Fruit fly (Drosophila melanogaster): Measurements from ENCODE around the gene CG16965.

Gene CG16965

dm6 chr2L:12010100-12010876 lies 28.9 kb downstream of the CG16965 start:
- peak; percentile 12 for TF ChIP-seq psq (GFP tag; optimal IDR thresholded peaks at IDR 0.05)
- no peak for TF ChIP-seq dmrt93B (GFP tag; optimal IDR thresholded peaks at IDR 0.05)
- no peak for TF ChIP-seq lola (GFP tag; optimal IDR thresholded peaks at IDR 0.05)
- TF ChIP-seq dl (GFP tag; optimal IDR thresholded peaks at IDR 0.05; ENCODE audit: insufficient read depth in 1 of 2, partially characterized antibody in 2 of 2): peak; percentile 61 to 69
- peak; percentile 45 for TF ChIP-seq Sp1 (GFP tag; optimal IDR thresholded peaks at IDR 0.05)
- no peak for TF ChIP-seq Abd-B (GFP tag; optimal IDR thresholded peaks at IDR 0.05)
- TF ChIP-seq usp (GFP tag; optimal IDR thresholded peaks at IDR 0.05): no peak
- peak; percentile 51 for TF ChIP-seq Jra (GFP tag; optimal IDR thresholded peaks at IDR 0.05)
- no peak for TF ChIP-seq Hr78 (GFP tag; optimal IDR thresholded peaks at IDR 0.05)
- peak; percentile 4 for TF ChIP-seq Mio (GFP tag; optimal IDR thresholded peaks at IDR 0.05)
- TF ChIP-seq h (GFP tag; optimal IDR thresholded peaks at IDR 0.05): peak; percentile 70
- peak; percentile 13 for TF ChIP-seq HLH106 (tag; optimal IDR thresholded peaks at IDR 0.05)
- TF ChIP-seq Hnf4 (GFP tag; optimal IDR thresholded peaks at IDR 0.05): peak; percentile 49
- TF ChIP-seq jim (GFP tag; optimal IDR thresholded peaks at IDR 0.05): no peak
- no peak for TF ChIP-seq OdsH (GFP tag; optimal IDR thresholded peaks at IDR 0.05)
- TF ChIP-seq fru (GFP tag; optimal IDR thresholded peaks at IDR 0.05): peak; percentile 17
- TF ChIP-seq br (GFP tag; optimal IDR thresholded peaks at IDR 0.05): peak; percentile 39
- no peak for TF ChIP-seq Rel (GFP tag; optimal IDR thresholded peaks at IDR 0.05)
- TF ChIP-seq Rel (tag; optimal IDR thresholded peaks at IDR 0.05): peak; percentile 81
- peak; percentile 57 for TF ChIP-seq Hr83 (GFP tag; optimal IDR thresholded peaks at IDR 0.05; ENCODE audit: poor library complexity, severe bottlenecking)
- TF ChIP-seq woc (GFP tag; optimal IDR thresholded peaks at IDR 0.05): no peak
- peak in 1 of 2 experiments; percentile 22 for TF ChIP-seq foxo (GFP tag; optimal IDR thresholded peaks at IDR 0.05)
- TF ChIP-seq Vsx2 (GFP tag; optimal IDR thresholded peaks at IDR 0.05; ENCODE audit: partially characterized antibody): no peak

DNA sequence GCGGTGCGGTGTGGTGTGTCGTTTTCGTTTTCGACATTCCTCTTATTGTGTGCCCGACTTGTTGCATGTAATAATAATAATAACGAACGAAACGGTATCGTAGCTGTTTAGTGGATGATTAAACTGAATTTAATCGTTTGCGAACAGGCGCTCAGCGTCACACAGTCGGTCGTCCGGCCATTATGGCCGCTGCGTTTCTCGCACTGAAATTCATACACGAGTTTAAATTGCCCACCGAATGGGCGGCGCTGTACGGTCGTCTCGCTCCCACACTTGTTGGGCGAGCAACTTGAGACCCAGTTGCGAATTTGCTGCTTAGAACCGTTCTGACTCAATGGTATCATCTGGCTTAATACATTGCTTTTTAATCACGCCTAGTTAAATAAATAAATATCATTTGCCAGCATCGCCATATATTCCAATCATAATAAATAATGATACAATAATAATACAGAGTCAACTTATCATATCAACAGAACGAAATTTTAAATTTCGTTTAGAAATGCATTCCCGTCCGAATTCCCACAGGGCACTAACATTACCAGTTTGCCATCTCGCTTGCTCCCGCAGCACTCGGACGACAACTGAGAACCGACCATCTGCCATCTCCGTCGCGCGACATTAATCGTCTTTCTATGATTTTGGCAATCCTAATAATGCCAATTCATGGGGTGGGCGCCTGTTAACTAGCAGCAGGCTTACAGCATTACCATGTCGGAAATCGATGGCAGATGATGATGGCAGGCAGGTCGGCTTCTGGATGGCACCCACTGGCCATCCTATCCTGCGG lies 29.7 kb downstream of the CG16965 start:
- TF ChIP-seq Hnf4 (GFP tag; optimal IDR thresholded peaks at IDR 0.05) (peak; percentile 75), tai (GFP tag; optimal IDR thresholded peaks at IDR 0.05) (no peak), Jra (GFP tag; optimal IDR thresholded peaks at IDR 0.05) (peak; percentile 77), CG32264 (GFP tag; optimal IDR thresholded peaks at IDR 0.05) (peak; percentile 56), foxo (GFP tag; optimal IDR thresholded peaks at IDR 0.05) (peak in 1 of 2 experiments; percentile 92), GATAd (GFP tag; optimal IDR thresholded peaks at IDR 0.05) (no peak), dmrt93B (GFP tag; optimal IDR thresholded peaks at IDR 0.05) (peak; percentile 91), sv (GFP tag; optimal IDR thresholded peaks at IDR 0.05) (peak; percentile 84), br (GFP tag; optimal IDR thresholded peaks at IDR 0.05) (peak; percentile 92), Mio (GFP tag; optimal IDR thresholded peaks at IDR 0.05) (peak; percentile 32), brk (GFP tag; optimal IDR thresholded peaks at IDR 0.05) (no peak), jim (GFP tag; optimal IDR thresholded peaks at IDR 0.05) (no peak), OdsH (GFP tag; optimal IDR thresholded peaks at IDR 0.05) (peak; percentile 91), Rel (GFP tag; optimal IDR thresholded peaks at IDR 0.05) (no peak), Rel (tag; optimal IDR thresholded peaks at IDR 0.05) (peak; percentile 69), fru (GFP tag; optimal IDR thresholded peaks at IDR 0.05) (peak; percentile 91), woc (GFP tag; optimal IDR thresholded peaks at IDR 0.05) (peak; percentile 91), Hr78 (GFP tag; optimal IDR thresholded peaks at IDR 0.05) (no peak), CG9705 (GFP tag; optimal IDR thresholded peaks at IDR 0.05) (peak; percentile 95), psq (GFP tag; optimal IDR thresholded peaks at IDR 0.05) (peak; percentile 76), dsf (GFP tag; optimal IDR thresholded peaks at IDR 0.05; ENCODE audit: borderline replicate concordance) (peak; percentile 4), Abd-B (GFP tag; optimal IDR thresholded peaks at IDR 0.05) (no peak), HLH106 (tag; optimal IDR thresholded peaks at IDR 0.05) (peak; percentile 97), rgr (GFP tag; optimal IDR thresholded peaks at IDR 0.05) (peak; percentile 86), ey (GFP tag; optimal IDR thresholded peaks at IDR 0.05) (peak; percentile 92), Sp1 (GFP tag; optimal IDR thresholded peaks at IDR 0.05) (peak; percentile 96), sage (GFP tag; optimal IDR thresholded peaks at IDR 0.05) (peak; percentile 84), h (GFP tag; optimal IDR thresholded peaks at IDR 0.05) (peak; percentile 92), Dif (GFP tag; optimal IDR thresholded peaks at IDR 0.05; ENCODE audit: partially characterized antibody) (no peak), Hr83 (GFP tag; optimal IDR thresholded peaks at IDR 0.05; ENCODE audit: poor library complexity, severe bottlenecking) (peak; percentile 2), dl (GFP tag; optimal IDR thresholded peaks at IDR 0.05; ENCODE audit: insufficient read depth in 1 of 2, partially characterized antibody in 2 of 2) (peak; percentile 46 to 78)
